Worm (Caenorhabditis elegans) whole organism, L1 larva: ENCODE results near the gene mppb-1.
A peak's percentile ranks its signal among the peaks of the same experiment; 100 is the strongest.

Experiments used
- C04F5.9 ChIP-seq: sonication (generic microtip); optimal IDR thresholded peaks from 2 replicates; lab custom pipeline; 2016; ENCODE audit warnings: missing genetic modification characterization, missing compliant biosample characterization
- Y116A8C.19 ChIP-seq: sonication (generic microtip); optimal IDR thresholded peaks from 2 replicates; lab custom pipeline; 2016; ENCODE audit warnings: missing compliant biosample characterization, missing genetic modification characterization, borderline replicate concordance
- aha-1 ChIP-seq: fragments of 150-350 bp; optimal IDR thresholded peaks from 2 replicates; lab custom pipeline; 2014; ENCODE audit warnings: missing biosample characterization, missing genetic modification characterization
- alr-1 ChIP-seq: fragments of 200-800 bp; sonication (Bioruptor generic); optimal IDR thresholded peaks from 2 replicates; lab custom pipeline; 2018; ENCODE audit warnings: borderline replicate concordance, mild to moderate bottlenecking, missing genetic modification characterization, missing compliant biosample characterization
- aly-2 ChIP-seq: fragments of 150-350 bp; optimal IDR thresholded peaks from 2 replicates; lab custom pipeline; 2014; ENCODE audit warnings: missing biosample characterization, missing genetic modification characterization
- blmp-1 ChIP-seq: fragments of 150-350 bp; optimal IDR thresholded peaks from 2 replicates; lab custom pipeline; 2014; ENCODE audit warnings: missing biosample characterization, missing genetic modification characterization
- ceh-63 ChIP-seq: fragments of 200-800 bp; sonication (Bioruptor generic); optimal IDR thresholded peaks from 2 replicates; lab custom pipeline; 2018; ENCODE audit warnings: mild to moderate bottlenecking, missing genetic modification characterization, missing compliant biosample characterization
- ceh-88 ChIP-seq: fragments of 200-800 bp; sonication (Bioruptor generic); IDR thresholded peaks from 2 replicates; pipeline ENCODE4 v1.3.6; 2022; ENCODE audit warnings: missing genetic modification characterization, missing compliant biosample characterization
- ceh-90 ChIP-seq: sonication (generic microtip); optimal IDR thresholded peaks from 2 replicates; lab custom pipeline; 2016; ENCODE audit warnings: missing genetic modification characterization, missing compliant biosample characterization
- dsc-1 ChIP-seq: sonication (generic microtip); optimal IDR thresholded peaks from 2 replicates; lab custom pipeline; 2016; ENCODE audit warnings: mild to moderate bottlenecking, missing genetic modification characterization, missing compliant biosample characterization
- efl-1 ChIP-seq, 4 experiments: fragments of 150-350 bp; optimal IDR thresholded peaks in 3 of 4; peaks in 1 of 4; 1 replicate in 1 of 4; 2 replicates in 3 of 4; lab custom pipeline; 2014; ENCODE audit warnings: missing biosample characterization in 2 of 4, missing genetic modification characterization in 2 of 4, missing genetic modification reagents in 2 of 4
- elt-2 ChIP-seq: sonication (generic microtip); optimal IDR thresholded peaks from 2 replicates; lab custom pipeline; 2016; ENCODE audit warnings: missing genetic modification characterization, mild to moderate bottlenecking, inconsistent platforms, missing compliant biosample characterization, missing genetic modification reagents
- ets-5 ChIP-seq: fragments of 200-800 bp; sonication (Bioruptor generic); IDR thresholded peaks from 2 replicates; pipeline ENCODE4 v1.3.6; 2022; ENCODE audit warnings: missing genetic modification characterization, missing compliant biosample characterization
- fkh-4 ChIP-seq: sonication (generic microtip); optimal IDR thresholded peaks from 2 replicates; lab custom pipeline; 2016; ENCODE audit warnings: missing compliant biosample characterization, missing genetic modification characterization, borderline replicate concordance
- fkh-8 ChIP-seq: sonication (generic microtip); optimal IDR thresholded peaks from 2 replicates; lab custom pipeline; 2016; ENCODE audit warnings: mild to moderate bottlenecking, missing genetic modification characterization, missing compliant biosample characterization
- hlh-17 ChIP-seq: fragments of 200-800 bp; sonication (Bioruptor generic); optimal IDR thresholded peaks from 2 replicates; lab custom pipeline; 2018; ENCODE audit warnings: missing genetic modification characterization, mild to moderate bottlenecking, missing compliant biosample characterization, moderate library complexity, borderline replicate concordance
- hlh-4 ChIP-seq: sonication (generic microtip); optimal IDR thresholded peaks from 2 replicates; lab custom pipeline; 2016; ENCODE audit warnings: mild to moderate bottlenecking, missing genetic modification characterization, missing compliant biosample characterization
- hpl-2 ChIP-seq: fragments of 150-350 bp; optimal IDR thresholded peaks from 2 replicates; lab custom pipeline; 2014; ENCODE audit warnings: missing biosample characterization, missing genetic modification reagents, missing genetic modification characterization
- jun-1 ChIP-seq: fragments of 150-350 bp; optimal IDR thresholded peaks from 2 replicates; lab custom pipeline; 2014; ENCODE audit warnings: missing biosample characterization, missing genetic modification reagents, missing genetic modification characterization
- lin-14 ChIP-seq: fragments of 200-800 bp; sonication (Bioruptor generic); optimal IDR thresholded peaks from 2 replicates; lab custom pipeline; 2018; ENCODE audit warnings: mild to moderate bottlenecking, missing genetic modification characterization, moderate library complexity, missing compliant biosample characterization
- lin-39 ChIP-seq: fragments of 150-350 bp; optimal IDR thresholded peaks from 2 replicates; lab custom pipeline; 2014; ENCODE audit warnings: missing biosample characterization, missing genetic modification reagents, missing genetic modification characterization
- lir-3 ChIP-seq: sonication (generic microtip); optimal IDR thresholded peaks from 2 replicates; lab custom pipeline; 2016; ENCODE audit warnings: mild to moderate bottlenecking, missing genetic modification characterization, moderate library complexity, missing compliant biosample characterization; ENCODE audit not compliant: poor library complexity
- lsy-2 ChIP-seq, 2 experiments: fragments of 150-350 bp; optimal IDR thresholded peaks; 2 replicates each; lab custom pipeline; 2014; ENCODE audit warnings: missing biosample characterization in 2 of 2, missing genetic modification characterization in 2 of 2
- mab-9 ChIP-seq: fragments of 200-800 bp; sonication (Bioruptor generic); IDR thresholded peaks from 2 replicates; pipeline ENCODE4 v1.3.6; 2022; ENCODE audit warnings: missing genetic modification reagents, missing genetic modification characterization, missing compliant biosample characterization
- mdl-1 ChIP-seq, 2 experiments: fragments of 150-350 bp; optimal IDR thresholded peaks; 2 replicates each; lab custom pipeline; 2014 to 2017; ENCODE audit warnings: missing biosample characterization in 2 of 2, missing genetic modification characterization in 2 of 2, inconsistent platforms in 1 of 2
- mep-1 ChIP-seq: fragments of 150-350 bp; optimal IDR thresholded peaks from 2 replicates; lab custom pipeline; 2014; ENCODE audit warnings: missing biosample characterization, missing genetic modification characterization
- nhr-19 ChIP-seq: fragments of 200-800 bp; sonication (Bioruptor generic); conservative IDR thresholded peaks from 2 replicates; pipeline ENCODE4 v1.3.6; 2022; ENCODE audit warnings: missing genetic modification characterization, missing compliant biosample characterization
- nhr-20 ChIP-seq: sonication (generic microtip); optimal IDR thresholded peaks from 2 replicates; lab custom pipeline; 2016; ENCODE audit warnings: mild to moderate bottlenecking, missing genetic modification characterization, missing compliant biosample characterization
- nhr-71 ChIP-seq: sonication (generic microtip); optimal IDR thresholded peaks from 2 replicates; lab custom pipeline; 2016; ENCODE audit warnings: mild to moderate bottlenecking, missing genetic modification characterization, moderate library complexity, missing compliant biosample characterization
- nhr-84 ChIP-seq: sonication (generic microtip); optimal IDR thresholded peaks from 2 replicates; lab custom pipeline; 2017; ENCODE audit warnings: missing biosample characterization, missing genetic modification characterization
- nhr-85 ChIP-seq: sonication (generic microtip); peaks from one replicate; lab custom pipeline; 2016; ENCODE audit warnings: missing genetic modification characterization, inconsistent platforms, missing compliant biosample characterization
- nhr-90 ChIP-seq: sonication (generic microtip); optimal IDR thresholded peaks from 2 replicates; lab custom pipeline; 2016; ENCODE audit warnings: mild to moderate bottlenecking, missing genetic modification characterization, missing compliant biosample characterization; ENCODE audit not compliant: poor library complexity
- pax-3 ChIP-seq: fragments of 200-800 bp; sonication (Bioruptor generic); optimal IDR thresholded peaks from 2 replicates; lab custom pipeline; 2018; ENCODE audit warnings: mild to moderate bottlenecking, missing genetic modification characterization, moderate library complexity, missing compliant biosample characterization
- skn-1 ChIP-seq: fragments of 150-350 bp; optimal IDR thresholded peaks from 2 replicates; lab custom pipeline; 2014; ENCODE audit warnings: missing biosample characterization, missing genetic modification characterization
- tbx-2 ChIP-seq: sonication (generic microtip); optimal IDR thresholded peaks from 2 replicates; lab custom pipeline; 2016; ENCODE audit warnings: missing genetic modification characterization, missing compliant biosample characterization
- tlp-1 ChIP-seq: fragments of 150-350 bp; optimal IDR thresholded peaks from 2 replicates; lab custom pipeline; 2014; ENCODE audit warnings: missing biosample characterization, missing genetic modification characterization
- unc-130 ChIP-seq: fragments of 150-350 bp; optimal IDR thresholded peaks from 2 replicates; lab custom pipeline; 2017; ENCODE audit warnings: missing biosample characterization, missing genetic modification characterization, inconsistent platforms
- unc-62 ChIP-seq: fragments of 150-350 bp; optimal IDR thresholded peaks from 2 replicates; lab custom pipeline; 2014; ENCODE audit warnings: missing biosample characterization, missing genetic modification reagents, missing genetic modification characterization
- unc-86 ChIP-seq: sonication (generic microtip); optimal IDR thresholded peaks from 2 replicates; lab custom pipeline; 2016; ENCODE audit warnings: missing genetic modification characterization, missing compliant biosample characterization
- unc-98 ChIP-seq: fragments of 200-800 bp; sonication (Bioruptor generic); IDR thresholded peaks from 2 replicates; pipeline ENCODE4 v1.3.6; 2022; ENCODE audit warnings: missing genetic modification characterization, missing compliant biosample characterization
- xbp-1 ChIP-seq: sonication (generic microtip); optimal IDR thresholded peaks from 2 replicates; lab custom pipeline; 2016; ENCODE audit warnings: missing genetic modification characterization, missing compliant biosample characterization
- zag-1 ChIP-seq: fragments of 150-350 bp; optimal IDR thresholded peaks from 2 replicates; lab custom pipeline; 2014; ENCODE audit warnings: missing biosample characterization, missing genetic modification characterization
- ztf-11 ChIP-seq, 2 experiments: sonication (generic microtip); optimal IDR thresholded peaks; 2 replicates each; lab custom pipeline; 2016 to 2017; ENCODE audit warnings: missing genetic modification characterization in 2 of 2, missing biosample characterization in 1 of 2, missing compliant biosample characterization in 1 of 2
- ztf-4 ChIP-seq: fragments of 150-350 bp; optimal IDR thresholded peaks from 2 replicates; lab custom pipeline; 2014; ENCODE audit warnings: missing biosample characterization, missing genetic modification characterization

Gene mppb-1

ce11 chrIV:9045252-9045651 lies 29.2 kb upstream of the mppb-1 start, which contains the start of gene Y73F4A.1:
Gene Y73F4A.1 (minus strand): TSS chrIV:9045352.
- TF ChIP-seq mdl-1 (tag; optimal IDR thresholded peaks at IDR 0.05; lab: Kevin White, UChicago) (no peak), hpl-2 (GFP tag; lab: Kevin White, UChicago) (no peak), unc-98 (GFP tag; lab: Robert Waterston, UW) (no peak), ets-5 (GFP tag; lab: Robert Waterston, UW) (no peak), hlh-17 (GFP tag; lab: Kevin White, UChicago) (no peak), ztf-11 (tag; optimal IDR thresholded peaks at IDR 0.05; lab: Kevin White, UChicago) (no peak), ceh-88 (no peak), blmp-1 (tag; lab: Kevin White, UChicago) (no peak), unc-86 (tag; lab: Kevin White, UChicago) (no peak), C04F5.9 (tag; lab: Kevin White, UChicago) (no peak), dsc-1 (tag; lab: Kevin White, UChicago) (no peak), zag-1 (tag; lab: Kevin White, UChicago) (no peak), unc-130 (tag; lab: Kevin White, UChicago) (no peak), alr-1 (tag; lab: Kevin White, UChicago) (no peak), mab-9 (GFP tag; lab: Robert Waterston, UW) (no peak), hlh-4 (tag; lab: Kevin White, UChicago) (no peak)

DNA sequence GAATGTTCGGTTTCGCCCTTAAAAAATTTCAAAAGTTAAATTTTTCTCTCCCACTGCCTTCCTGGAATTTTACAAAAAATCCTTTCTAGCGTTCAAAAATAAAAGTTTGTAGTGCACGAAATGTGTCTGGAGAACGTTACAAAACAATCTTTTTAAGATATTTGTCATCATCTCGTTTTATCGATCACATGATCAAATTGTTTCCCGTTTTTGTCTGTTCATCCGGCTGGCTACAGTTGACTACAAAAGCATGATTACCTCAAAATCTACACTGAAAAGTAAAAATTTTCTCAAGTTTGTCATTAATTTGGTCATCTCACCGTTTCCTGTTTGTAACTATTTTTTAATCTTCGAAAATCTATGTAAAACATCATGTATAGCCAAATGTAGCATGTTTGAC lies 23.4 kb upstream of the mppb-1 start:
- TF ChIP-seq mdl-1 (tag; optimal IDR thresholded peaks at IDR 0.05; lab: Kevin White, UChicago) (no peak), unc-130 (tag; lab: Kevin White, UChicago) (no peak), nhr-85 (tag; lab: Kevin White, UChicago) (peak; percentile 53), skn-1 (peak; percentile 73)
- TF ChIP-seq, all 84 proteins: peak for 2

- TF ChIP-seq efl-1 (optimal IDR thresholded peaks at IDR 0.05; lab: Kevin White, UChicago) (no peak), efl-1 (GFP tag; optimal IDR thresholded peaks at IDR 0.05 in 1 of 2; lab: Kevin White, UChicago) (peak in 1 of 2 experiments; percentile 13), xbp-1 (tag; lab: Kevin White, UChicago) (no peak)
- TF ChIP-seq, all 84 proteins: peak for 1
These were observed 22.8 kb upstream of the mppb-1 start for ce11 chrIV:9051510-9052175.

DNA sequence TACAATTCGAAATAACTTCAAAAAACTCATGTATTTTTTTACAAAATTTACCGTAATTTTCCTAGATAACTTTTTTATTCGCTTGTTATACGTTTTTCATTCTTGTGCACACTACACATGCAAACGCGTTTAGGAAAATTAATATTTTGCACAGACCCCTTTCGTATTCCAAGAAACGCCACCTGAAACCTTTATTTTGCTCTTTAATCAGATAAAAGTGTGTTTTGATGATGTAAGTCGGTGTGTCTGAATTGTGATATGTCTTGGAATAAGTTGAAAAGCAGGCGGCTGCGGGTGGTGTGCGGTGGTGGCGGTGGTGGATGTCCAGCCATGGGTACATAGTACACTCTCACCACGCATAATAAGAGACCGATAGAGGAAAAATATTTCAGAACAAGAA lies 21.1 kb upstream of the mppb-1 start:
- TF ChIP-seq lin-39 (no peak), lin-14 (GFP tag; lab: Kevin White, UChicago) (peak; percentile 30), tbx-2 (tag; lab: Kevin White, UChicago) (no peak), blmp-1 (tag; lab: Kevin White, UChicago) (no peak), nhr-90 (tag; lab: Kevin White, UChicago) (no peak), nhr-71 (tag; lab: Kevin White, UChicago) (peak; percentile 77), pax-3 (peak; percentile 33), ztf-4 (tag; lab: Kevin White, UChicago) (no peak), aly-2 (tag; lab: Kevin White, UChicago) (no peak), lsy-2 (tag; optimal IDR thresholded peaks at IDR 0.05; lab: Kevin White, UChicago) (no peak), Y116A8C.19 (tag; lab: Kevin White, UChicago) (no peak), unc-62 (GFP tag; lab: Kevin White, UChicago) (no peak), hlh-4 (tag; lab: Kevin White, UChicago) (peak; percentile 83), ets-5 (GFP tag; lab: Robert Waterston, UW) (no peak), ceh-63 (GFP tag; lab: Kevin White, UChicago) (no peak), aha-1 (tag; lab: Kevin White, UChicago) (no peak), mdl-1 (tag; optimal IDR thresholded peaks at IDR 0.05; lab: Kevin White, UChicago) (no peak), nhr-84 (tag; lab: Kevin White, UChicago) (no peak), nhr-19 (GFP tag; lab: Robert Waterston, UW) (no peak), mep-1 (tag; lab: Kevin White, UChicago) (no peak), skn-1 (no peak), jun-1 (tag; lab: Kevin White, UChicago) (no peak), nhr-20 (peak; percentile 13), unc-130 (tag; lab: Kevin White, UChicago) (no peak), lir-3 (tag; lab: Kevin White, UChicago) (no peak), elt-2 (tag; lab: Kevin White, UChicago) (no peak), fkh-8 (tag; lab: Kevin White, UChicago) (peak; percentile 84), ceh-90 (tag; lab: Kevin White, UChicago) (no peak), fkh-4 (tag; lab: Kevin White, UChicago) (no peak), tlp-1 (tag; lab: Kevin White, UChicago) (no peak)
